Worm (Caenorhabditis elegans) whole organism, L2 larva: ENCODE results near the gene nos-3.

Source experiments
- C34F6.9 ChIP-seq: fragments of 150-350 bp; optimal IDR thresholded peaks from 2 replicates; lab custom pipeline; 2014; ENCODE audit warnings: missing biosample characterization, missing genetic modification characterization
- F13H6.1 ChIP-seq: sonication (generic microtip); optimal IDR thresholded peaks from 2 replicates; lab custom pipeline; 2016; ENCODE audit warnings: missing genetic modification characterization, missing compliant biosample characterization
- Y55F3AM.14 ChIP-seq: fragments of 200-800 bp; sonication (Bioruptor generic); optimal IDR thresholded peaks from 2 replicates; lab custom pipeline; 2018; ENCODE audit warnings: mild to moderate bottlenecking, missing genetic modification characterization, missing compliant biosample characterization
- alr-1 ChIP-seq: fragments of 150-350 bp; optimal IDR thresholded peaks from 2 replicates; lab custom pipeline; 2014; ENCODE audit warnings: missing biosample characterization, missing genetic modification characterization
- ama-1 ChIP-seq: fragments of 150-350 bp; optimal IDR thresholded peaks from 2 replicates; lab custom pipeline; 2018; ENCODE audit warnings: inconsistent platforms
- blmp-1 ChIP-seq: sonication (generic microtip); optimal IDR thresholded peaks from 2 replicates; lab custom pipeline; 2017; ENCODE audit warnings: missing genetic modification characterization, mild to moderate bottlenecking, missing compliant biosample characterization, antibody characterized with exemption, moderate library complexity; ENCODE audit not compliant: insufficient read depth
- ceh-16 ChIP-seq: fragments of 150-350 bp; optimal IDR thresholded peaks from 2 replicates; lab custom pipeline; 2014; ENCODE audit warnings: missing biosample characterization, missing genetic modification characterization
- dmd-4 ChIP-seq: sonication (generic microtip); optimal IDR thresholded peaks from 2 replicates; lab custom pipeline; 2017; ENCODE audit warnings: missing biosample characterization, missing genetic modification characterization
- elt-1 ChIP-seq: fragments of 150-350 bp; optimal IDR thresholded peaks from 2 replicates; lab custom pipeline; 2014; ENCODE audit warnings: missing biosample characterization, missing genetic modification characterization
- fos-1 ChIP-seq: fragments of 150-350 bp; optimal IDR thresholded peaks from 2 replicates; lab custom pipeline; 2014; ENCODE audit warnings: missing biosample characterization, missing genetic modification characterization
- lin-13 ChIP-seq: fragments of 150-350 bp; optimal IDR thresholded peaks from 2 replicates; lab custom pipeline; 2014; ENCODE audit warnings: missing biosample characterization, missing genetic modification reagents, missing genetic modification characterization
- lsy-2 ChIP-seq, 2 experiments: fragments of 150-350 bp in 1 of 2; sonication (generic microtip) in 1 of 2; optimal IDR thresholded peaks; 2 replicates each; lab custom pipeline; 2014 to 2017; ENCODE audit warnings: missing biosample characterization in 2 of 2, missing genetic modification characterization in 2 of 2
- mab-5 ChIP-seq: fragments of 150-350 bp; optimal IDR thresholded peaks from 2 replicates; lab custom pipeline; 2014; ENCODE audit warnings: missing biosample characterization, missing genetic modification characterization
- mbf-1 ChIP-seq: sonication (generic microtip); optimal IDR thresholded peaks from 2 replicates; lab custom pipeline; 2017; ENCODE audit warnings: missing biosample characterization, missing genetic modification characterization
- nhr-10 ChIP-seq: sonication (generic microtip); optimal IDR thresholded peaks from 2 replicates; lab custom pipeline; 2017; ENCODE audit warnings: missing biosample characterization, missing genetic modification characterization
- nhr-11 ChIP-seq: fragments of 150-350 bp; optimal IDR thresholded peaks from 2 replicates; lab custom pipeline; 2014; ENCODE audit warnings: missing biosample characterization, missing genetic modification characterization
- nhr-12 ChIP-seq: fragments of 150-350 bp; optimal IDR thresholded peaks from 2 replicates; lab custom pipeline; 2014; ENCODE audit warnings: missing biosample characterization, missing genetic modification characterization
- nhr-129 ChIP-seq: fragments of 150-350 bp; optimal IDR thresholded peaks from 2 replicates; lab custom pipeline; 2014; ENCODE audit warnings: missing biosample characterization, missing genetic modification characterization
- nhr-23 ChIP-seq: fragments of 150-350 bp; optimal IDR thresholded peaks from 2 replicates; lab custom pipeline; 2014; ENCODE audit warnings: missing biosample characterization, missing genetic modification reagents, missing genetic modification characterization
- nhr-237 ChIP-seq: fragments of 150-350 bp; optimal IDR thresholded peaks from 2 replicates; lab custom pipeline; 2014; ENCODE audit warnings: missing biosample characterization, missing genetic modification characterization
- nhr-25 ChIP-seq: fragments of 150-350 bp; sonication (generic microtip); optimal IDR thresholded peaks from 3 replicates; lab custom pipeline; 2014; ENCODE audit warnings: missing biosample characterization, missing genetic modification characterization
- nhr-77 ChIP-seq: fragments of 150-350 bp; optimal IDR thresholded peaks from 2 replicates; lab custom pipeline; 2014; ENCODE audit warnings: missing biosample characterization, missing genetic modification characterization
- peb-1 ChIP-seq: fragments of 150-350 bp; optimal IDR thresholded peaks from 2 replicates; lab custom pipeline; 2014; ENCODE audit warnings: missing biosample characterization, missing genetic modification characterization
- sem-4 ChIP-seq: fragments of 150-350 bp; optimal IDR thresholded peaks from 2 replicates; lab custom pipeline; 2014; ENCODE audit warnings: missing biosample characterization, missing genetic modification reagents, missing genetic modification characterization
- sma-9 ChIP-seq, 2 experiments: fragments of 150-350 bp in 1 of 2; sonication (generic microtip) in 1 of 2; optimal IDR thresholded peaks; 2 replicates each; lab custom pipeline; 2014 to 2016; ENCODE audit warnings: missing genetic modification characterization in 2 of 2, mild to moderate bottlenecking in 1 of 2, missing biosample characterization in 1 of 2, missing compliant biosample characterization in 1 of 2, missing genetic modification reagents in 1 of 2, moderate library complexity in 1 of 2
- unc-39 ChIP-seq: fragments of 150-350 bp; optimal IDR thresholded peaks from 2 replicates; lab custom pipeline; 2014; ENCODE audit warnings: missing biosample characterization, missing genetic modification characterization
- unc-55 ChIP-seq: fragments of 150-350 bp; sonication (generic microtip); optimal IDR thresholded peaks from 3 replicates; lab custom pipeline; 2014; ENCODE audit warnings: missing biosample characterization, missing genetic modification reagents, missing genetic modification characterization
- unc-62 ChIP-seq: fragments of 150-350 bp; optimal IDR thresholded peaks from 2 replicates; lab custom pipeline; 2014; ENCODE audit warnings: missing biosample characterization, missing genetic modification reagents, missing genetic modification characterization
- zag-1 ChIP-seq: fragments of 150-350 bp; optimal IDR thresholded peaks from 2 replicates; lab custom pipeline; 2014; ENCODE audit warnings: missing biosample characterization, missing genetic modification characterization
- ztf-11 ChIP-seq: sonication (generic microtip); optimal IDR thresholded peaks from 2 replicates; lab custom pipeline; 2017; ENCODE audit warnings: missing biosample characterization, missing genetic modification characterization
- ztf-4 ChIP-seq: fragments of 150-350 bp; optimal IDR thresholded peaks from 2 replicates; lab custom pipeline; 2014; ENCODE audit warnings: missing biosample characterization, missing genetic modification characterization

The nos-3 gene

ce11 chrII:9753056-9753455 lies 6.9 kb downstream of the nos-3 start, which contains the start of gene Y53C12B.7:
Gene Y53C12B.7, minus strand, starts transcription at chrII:9753218.
- TF ChIP-seq nhr-10: no peak
- no peak for TF ChIP-seq fos-1 (tag; lab: Kevin White, UChicago)
- TF ChIP-seq blmp-1: peak; percentile 17
- no peak for TF ChIP-seq unc-39 (tag; lab: Kevin White, UChicago)
- TF ChIP-seq elt-1 (tag; lab: Kevin White, UChicago): no peak
- TF ChIP-seq Y55F3AM.14 (GFP tag; lab: Kevin White, UChicago): no peak
- no peak for TF ChIP-seq ama-1 (lab: Kevin White, UChicago)
- no peak for TF ChIP-seq lsy-2 (tag; optimal IDR thresholded peaks at IDR 0.05; lab: Kevin White, UChicago)
- TF ChIP-seq mbf-1 (tag; lab: Kevin White, UChicago): no peak
- TF ChIP-seq ztf-4 (tag; lab: Kevin White, UChicago): no peak
- TF ChIP-seq alr-1 (tag; lab: Kevin White, UChicago): no peak
- no peak for TF ChIP-seq nhr-129 (tag; lab: Kevin White, UChicago)
- TF ChIP-seq nhr-12 (tag; lab: Kevin White, UChicago): no peak
- TF ChIP-seq ceh-16 (tag; lab: Kevin White, UChicago): no peak
- TF ChIP-seq sma-9 (GFP tag; optimal IDR thresholded peaks at IDR 0.05; lab: Kevin White, UChicago): peak; percentile 36
- no peak for TF ChIP-seq sma-9 (tag; optimal IDR thresholded peaks at IDR 0.05; lab: Kevin White, UChicago)

DNA sequence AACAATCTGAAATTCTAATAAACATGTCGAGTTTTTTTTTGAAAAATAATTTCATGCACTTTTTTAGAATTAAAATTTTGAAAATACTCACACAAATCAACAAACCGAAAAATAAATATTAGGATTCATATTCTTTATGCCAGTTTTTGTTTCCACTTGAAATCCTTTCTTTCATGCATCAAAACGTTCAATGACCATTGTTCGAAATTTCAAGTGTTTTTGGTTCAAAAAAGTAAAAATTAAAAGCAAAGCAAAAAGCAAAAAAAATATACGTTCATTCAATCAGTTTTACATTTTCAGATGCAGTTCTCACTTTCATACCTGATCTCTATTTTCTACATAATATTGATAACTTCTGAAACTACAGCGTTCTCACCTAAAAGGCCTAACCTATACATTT lies 7.6 kb downstream of the nos-3 start, which contains the start of gene ZK1321.1:
Gene ZK1321.1, plus strand, starts transcription at position 301 of the 400 bp plus-strand sequence.
- TF ChIP-seq nhr-237 (no peak), unc-62 (GFP tag; lab: Kevin White, UChicago) (no peak), zag-1 (tag; lab: Kevin White, UChicago) (no peak), nhr-25 (tag; lab: Kevin White, UChicago) (no peak), nhr-23 (no peak), Y55F3AM.14 (GFP tag; lab: Kevin White, UChicago) (no peak), ceh-16 (tag; lab: Kevin White, UChicago) (no peak), nhr-11 (tag; lab: Kevin White, UChicago) (no peak), mab-5 (tag; lab: Kevin White, UChicago) (no peak), nhr-77 (tag; lab: Kevin White, UChicago) (no peak), ama-1 (lab: Kevin White, UChicago) (no peak), unc-39 (tag; lab: Kevin White, UChicago) (no peak), sem-4 (tag; lab: Kevin White, UChicago) (no peak), lin-13 (GFP tag; lab: Kevin White, UChicago) (no peak), nhr-10 (no peak), peb-1 (tag; lab: Kevin White, UChicago) (no peak)
- TF ChIP-seq, all 48 proteins: peak for 0

DNA sequence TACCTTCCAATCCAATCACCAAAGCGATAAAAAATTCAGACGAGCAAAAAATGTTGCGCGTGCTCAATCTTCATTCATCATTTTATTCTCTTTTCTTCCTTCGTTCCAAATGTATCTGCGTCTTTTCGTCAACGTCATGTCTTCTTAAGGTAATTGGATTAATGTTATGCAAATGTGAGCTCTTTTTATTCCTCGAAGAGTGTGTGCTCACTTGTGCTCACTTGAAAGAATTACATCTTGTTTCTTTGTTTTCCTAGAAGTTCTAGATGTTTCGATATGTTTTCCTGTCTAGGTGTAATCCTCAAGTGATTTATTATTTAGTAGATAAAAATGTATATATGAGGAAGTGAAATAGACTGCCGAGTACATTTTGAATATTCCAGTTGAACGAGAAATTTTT lies 9.3 kb downstream of the nos-3 start:
- TF ChIP-seq nhr-77 (tag; lab: Kevin White, UChicago): no peak
- no peak for TF ChIP-seq blmp-1
- TF ChIP-seq mab-5 (tag; lab: Kevin White, UChicago): peak; percentile 38
- no peak for TF ChIP-seq unc-39 (tag; lab: Kevin White, UChicago)
- TF ChIP-seq unc-55: peak; percentile 40
- peak in 1 of 2 experiments; percentile 13 for TF ChIP-seq lsy-2 (tag; optimal IDR thresholded peaks at IDR 0.05; lab: Kevin White, UChicago)

- TF ChIP-seq sma-9 (GFP tag; optimal IDR thresholded peaks at IDR 0.05; lab: Kevin White, UChicago): peak; percentile 70
- no peak for TF ChIP-seq sma-9 (tag; optimal IDR thresholded peaks at IDR 0.05; lab: Kevin White, UChicago)
- TF ChIP-seq nhr-129 (tag; lab: Kevin White, UChicago): peak; percentile 33
- TF ChIP-seq dmd-4 (tag; lab: Kevin White, UChicago): no peak
- peak in 1 of 2 experiments; percentile 39 for TF ChIP-seq lsy-2 (tag; optimal IDR thresholded peaks at IDR 0.05; lab: Kevin White, UChicago)
- TF ChIP-seq C34F6.9 (tag; lab: Kevin White, UChicago): peak; percentile 40
- peak; percentile 57 for TF ChIP-seq F13H6.1 (tag; lab: Kevin White, UChicago)
- TF ChIP-seq, all 48 proteins: peak for 5
Measured at ce11 chrII:9757651-9758282, 11.7 kb downstream of the nos-3 start, which contains the start of gene shk-1. Gene shk-1, plus strand, starts transcription at chrII:9758232.

DNA sequence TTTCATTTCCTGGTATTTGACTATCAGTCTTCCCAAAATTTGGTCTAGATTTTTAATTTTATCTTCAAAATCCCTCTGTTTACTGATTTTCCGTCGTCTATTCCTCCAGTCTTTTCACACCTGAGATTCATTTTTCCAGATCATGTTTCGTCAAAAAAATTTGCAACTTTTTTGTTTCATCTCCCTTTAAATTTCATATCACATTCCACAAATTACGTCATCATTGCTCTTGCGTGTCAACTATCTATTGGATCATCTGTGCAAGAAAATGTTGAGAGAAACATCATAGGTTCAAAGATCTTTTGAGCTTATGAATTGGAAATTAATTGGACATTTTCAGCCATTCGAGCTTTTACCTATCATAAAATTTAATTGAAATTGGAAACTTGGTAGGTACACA lies 13.3 kb downstream of the nos-3 start:
- TF ChIP-seq ztf-11 (tag; lab: Kevin White, UChicago) (no peak), sma-9 (GFP tag; optimal IDR thresholded peaks at IDR 0.05; lab: Kevin White, UChicago) (peak; percentile 9), sma-9 (tag; optimal IDR thresholded peaks at IDR 0.05; lab: Kevin White, UChicago) (no peak), nhr-237 (no peak)
- TF ChIP-seq, all 48 proteins: peak for 1
